Fruit fly (Drosophila melanogaster): ENCODE measurements around the gene CG14971.

- no peak for TF ChIP-seq cic (GFP tag; optimal IDR thresholded peaks at IDR 0.05)
- TF ChIP-seq CG33017 (tag; optimal IDR thresholded peaks at IDR 0.05): no peak
Observed at dm6 chr3L:3449680-3450079, 21.4 kb downstream of the CG14971 start.
